Worm (Caenorhabditis elegans): Measurements from ENCODE around the gene gcy-15.

Gene gcy-15

ce11 chrII:3156749-3157148 lies 40.1 kb downstream of the gcy-15 start, which contains the start of gene sri-33 (continued):
- TF ChIP-seq ama-1 (optimal IDR thresholded peaks at IDR 0.05) (no peak), ama-1 (GFP tag; optimal IDR thresholded peaks at IDR 0.05) (no peak), ceh-58 (GFP tag; IDR thresholded peaks at IDR 0.05) (no peak)

DNA sequence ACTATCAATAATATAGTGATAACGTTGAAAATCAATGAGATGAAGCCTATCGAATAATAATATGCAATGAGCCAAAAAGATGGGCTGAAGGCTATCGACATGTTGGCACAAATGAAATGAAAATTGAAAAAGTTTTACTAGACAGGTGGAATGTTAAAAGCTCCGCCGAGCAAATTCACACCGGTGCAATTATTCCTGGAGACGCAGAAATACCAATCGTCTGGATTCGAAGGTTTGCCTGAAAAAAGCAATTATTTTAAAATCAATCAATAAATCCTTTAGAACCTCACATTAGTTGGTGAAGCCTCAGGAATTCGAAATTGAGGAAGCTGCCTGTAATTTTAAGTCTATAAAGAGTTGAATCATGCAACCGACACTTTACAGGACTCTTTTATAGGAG lies 42.5 kb downstream of the gcy-15 start, which contains the start of gene sri-32:
TSS of gene sri-32 (minus strand) at position 101 of the 400 bp plus-strand sequence.
- TF ChIP-seq ceh-27 (GFP tag; optimal IDR thresholded peaks at IDR 0.05) (no peak), somi-1 (GFP tag; optimal IDR thresholded peaks at IDR 0.05) (no peak), F33H1.4 (GFP tag; IDR thresholded peaks at IDR 0.05) (no peak), gei-17 (GFP tag; optimal IDR thresholded peaks at IDR 0.05) (no peak), egl-18 (GFP tag; IDR thresholded peaks at IDR 0.05) (no peak), bed-2 (GFP tag; IDR thresholded peaks at IDR 0.05) (no peak), nhr-90 (tag; optimal IDR thresholded peaks at IDR 0.05) (no peak), ceh-91 (GFP tag; IDR thresholded peaks at IDR 0.05) (no peak), hsf-1 (GFP tag; IDR thresholded peaks at IDR 0.05) (no peak), attf-5 (GFP tag; optimal IDR thresholded peaks at IDR 0.05) (no peak), mel-28 (tag; optimal IDR thresholded peaks at IDR 0.05; ENCODE audit: borderline replicate concordance) (no peak), Y95B8A.8 (GFP tag; IDR thresholded peaks at IDR 0.05) (no peak), hlh-26 (GFP tag; conservative IDR thresholded peaks at IDR 0.05) (no peak), F55B11.4 (tag; optimal IDR thresholded peaks at IDR 0.05; ENCODE audit: borderline replicate concordance, insufficient read depth) (no peak), fkh-3 (tag; optimal IDR thresholded peaks at IDR 0.05) (no peak), atf-7 (tag; optimal IDR thresholded peaks at IDR 0.05) (no peak), F37B4.10 (GFP tag; IDR thresholded peaks at IDR 0.05) (no peak), lag-1 (GFP tag; IDR thresholded peaks at IDR 0.05) (no peak)

DNA sequence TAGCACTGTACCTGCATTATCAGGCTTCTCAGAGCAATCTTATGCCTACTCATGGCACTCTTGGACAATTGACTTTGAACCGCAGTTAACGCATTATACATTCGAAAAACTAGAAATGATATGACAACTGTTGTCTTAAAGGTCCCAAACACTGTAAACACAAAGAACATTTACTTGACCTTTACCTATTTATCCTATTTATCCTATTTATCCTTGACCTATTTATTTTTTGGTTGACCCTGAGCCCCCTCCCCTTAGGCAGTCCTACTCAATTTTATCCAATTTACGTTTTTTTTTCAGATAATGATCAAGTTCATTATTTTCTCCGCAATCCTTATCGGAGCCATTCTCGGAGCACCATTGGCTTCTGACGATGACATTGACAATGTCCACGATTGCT lies 45.3 kb downstream of the gcy-15 start, which contains the start of the genes T10D4.14 and T10D4.19:
TSS of gene T10D4.14 (minus strand) at position 101 of the 400 bp plus-strand sequence.
TSS of gene T10D4.19 (plus strand) at position 304 of the 400 bp plus-strand sequence.
- TF ChIP-seq F23B12.7 (tag; optimal IDR thresholded peaks at IDR 0.05; ENCODE audit: insufficient read depth): no peak
- TF ChIP-seq him-1 (tag; optimal IDR thresholded peaks at IDR 0.05): no peak
- TF ChIP-seq ccch-3 (GFP tag; optimal IDR thresholded peaks at IDR 0.05): no peak
- TF ChIP-seq nhr-90 (tag; optimal IDR thresholded peaks at IDR 0.05): no peak
- TF ChIP-seq sptf-2 (GFP tag; optimal IDR thresholded peaks at IDR 0.05): no peak
- TF ChIP-seq F10E7.11 (tag; optimal IDR thresholded peaks at IDR 0.05): no peak
- TF ChIP-seq ama-1 (optimal IDR thresholded peaks at IDR 0.05): no peak
- TF ChIP-seq ama-1 (GFP tag; optimal IDR thresholded peaks at IDR 0.05): no peak
- no peak for TF ChIP-seq hlh-26 (GFP tag; conservative IDR thresholded peaks at IDR 0.05)
- no peak for TF ChIP-seq rec-8 (tag; optimal IDR thresholded peaks at IDR 0.05)
- no peak for TF ChIP-seq tlf-1 (GFP tag; optimal IDR thresholded peaks at IDR 0.05)
- no peak for TF ChIP-seq sea-2 (GFP tag; IDR thresholded peaks at IDR 0.05)
- no peak for TF ChIP-seq snpc-1.1 (tag; optimal IDR thresholded peaks at IDR 0.05; ENCODE audit: insufficient read depth)

- TF ChIP-seq B0261.1 (tag; optimal IDR thresholded peaks at IDR 0.05): no peak
- TF ChIP-seq fkh-3 (tag; optimal IDR thresholded peaks at IDR 0.05): no peak
- no peak for TF ChIP-seq F57A8.1 (GFP tag; optimal IDR thresholded peaks at IDR 0.05)
- TF ChIP-seq T26A5.8 (tag; optimal IDR thresholded peaks at IDR 0.05): no peak
These were observed 47.2 kb downstream of the gcy-15 start, which contains the start of the genes T10D4.11 and T10D4.1 for ce11 chrII:3149521-3150190. T10D4.11 (minus strand) TSS chrII:3149621. T10D4.1 (plus strand) TSS chrII:3150140.
